Worm (Caenorhabditis elegans) whole organism, L4 larva: ENCODE data around the gene F44A6.5.

Experiments
- F37D6.2 ChIP-seq: sonication (generic microtip); optimal IDR thresholded peaks from 2 replicates; lab custom pipeline; 2016; ENCODE audit warnings: mild to moderate bottlenecking, missing genetic modification characterization, missing compliant biosample characterization
- F49E8.2 ChIP-seq: sonication (generic microtip); optimal IDR thresholded peaks from 2 replicates; lab custom pipeline; 2016; ENCODE audit warnings: missing compliant biosample characterization, mild to moderate bottlenecking, missing genetic modification characterization, borderline replicate concordance
- Y75B8A.6 ChIP-seq: fragments of 200-800 bp; sonication (Bioruptor generic); IDR thresholded peaks from 2 replicates; pipeline ENCODE4 v1.3.6; 2022; ENCODE audit warnings: missing genetic modification reagents, missing genetic modification characterization, missing compliant biosample characterization
- aha-1 ChIP-seq: fragments of 150-350 bp; peaks from one replicate; lab custom pipeline; 2014; ENCODE audit warnings: missing biosample characterization, missing genetic modification characterization
- aly-2 ChIP-seq: sonication (generic microtip); optimal IDR thresholded peaks from 2 replicates; lab custom pipeline; 2018; ENCODE audit warnings: missing biosample characterization, missing genetic modification characterization
- arid-1 ChIP-seq: fragments of 200-800 bp; sonication (Bioruptor generic); conservative IDR thresholded peaks from 2 replicates; pipeline ENCODE4 v1.3.6; 2022; ENCODE audit warnings: missing genetic modification reagents, missing genetic modification characterization, missing compliant biosample characterization
- ceh-20 ChIP-seq: fragments of 200-800 bp; sonication (Bioruptor generic); IDR thresholded peaks from 2 replicates; pipeline ENCODE4 v1.3.6; 2022; ENCODE audit warnings: missing genetic modification reagents, missing genetic modification characterization, missing compliant biosample characterization
- ceh-32 ChIP-seq: sonication (generic microtip); optimal IDR thresholded peaks from 2 replicates; lab custom pipeline; 2016; ENCODE audit warnings: mild to moderate bottlenecking, missing genetic modification characterization, missing compliant biosample characterization; ENCODE audit not compliant: poor library complexity
- ceh-44 ChIP-seq: fragments of 200-800 bp; sonication (Bioruptor generic); IDR thresholded peaks from 2 replicates; pipeline ENCODE4 v1.3.6; 2022; ENCODE audit warnings: missing genetic modification reagents, missing genetic modification characterization, missing compliant biosample characterization
- ceh-62 ChIP-seq: sonication (generic microtip); optimal IDR thresholded peaks from 2 replicates; lab custom pipeline; 2017; ENCODE audit warnings: missing biosample characterization, missing genetic modification characterization
- ces-1 ChIP-seq: fragments of 150-350 bp; sonication (generic microtip); optimal IDR thresholded peaks from 4 replicates; lab custom pipeline; 2014; ENCODE audit warnings: missing biosample characterization, missing genetic modification reagents, missing genetic modification characterization
- daf-19 ChIP-seq: fragments of 200-800 bp; sonication (Bioruptor generic); conservative IDR thresholded peaks from 2 replicates; pipeline ENCODE4 v1.3.6; 2022; ENCODE audit warnings: missing genetic modification characterization, missing compliant biosample characterization
- dmd-9 ChIP-seq: fragments of 200-800 bp; sonication (Bioruptor generic); IDR thresholded peaks from 2 replicates; pipeline ENCODE4 v1.3.6; 2022; ENCODE audit warnings: missing genetic modification reagents, missing genetic modification characterization, missing compliant biosample characterization
- dve-1 ChIP-seq: sonication (generic microtip); optimal IDR thresholded peaks from 2 replicates; lab custom pipeline; 2017; ENCODE audit warnings: antibody characterized with exemption, mild to moderate bottlenecking, missing genetic modification characterization, missing compliant biosample characterization; ENCODE audit not compliant: insufficient read depth
- hlh-11 ChIP-seq: fragments of 200-800 bp; sonication (Bioruptor generic); optimal IDR thresholded peaks from 2 replicates; lab custom pipeline; 2018; ENCODE audit warnings: mild to moderate bottlenecking, missing genetic modification characterization, missing compliant biosample characterization
- hmg-1.1 ChIP-seq: fragments of 200-800 bp; sonication (Bioruptor generic); IDR thresholded peaks from 2 replicates; pipeline ENCODE4 v1.3.6; 2022; ENCODE audit warnings: missing genetic modification reagents, missing genetic modification characterization, missing compliant biosample characterization
- jun-1 ChIP-seq: fragments of 150-350 bp; optimal IDR thresholded peaks from 2 replicates; lab custom pipeline; 2014; ENCODE audit warnings: missing biosample characterization, missing genetic modification reagents, missing genetic modification characterization
- lin-15B ChIP-seq: fragments of 150-350 bp; sonication (generic microtip); optimal IDR thresholded peaks from 3 replicates; lab custom pipeline; 2014; ENCODE audit warnings: missing biosample characterization, missing genetic modification characterization
- lin-38 ChIP-seq: fragments of 200-800 bp; sonication (Bioruptor generic); IDR thresholded peaks from 2 replicates; pipeline ENCODE4 v1.3.6; 2022; ENCODE audit warnings: missing genetic modification reagents, missing genetic modification characterization, missing compliant biosample characterization
- mdl-1 ChIP-seq, 2 experiments: fragments of 150-350 bp in 1 of 2; sonication (generic microtip) in 1 of 2; optimal IDR thresholded peaks; 2 replicates each; lab custom pipeline; 2014 to 2017; ENCODE audit warnings: missing biosample characterization in 2 of 2, missing genetic modification characterization in 2 of 2
- nhr-237 ChIP-seq: sonication (generic microtip); optimal IDR thresholded peaks from 2 replicates; lab custom pipeline; 2017; ENCODE audit warnings: missing biosample characterization, missing genetic modification characterization
- nhr-28 ChIP-seq: fragments of 150-350 bp; optimal IDR thresholded peaks from 2 replicates; lab custom pipeline; 2014; ENCODE audit warnings: missing biosample characterization, missing genetic modification characterization
- nhr-42 ChIP-seq: fragments of 200-800 bp; sonication (Bioruptor generic); IDR thresholded peaks from 2 replicates; pipeline ENCODE4 v1.3.6; 2022; ENCODE audit warnings: missing genetic modification characterization, missing compliant biosample characterization
- nhr-6 ChIP-seq: fragments of 150-350 bp; optimal IDR thresholded peaks from 2 replicates; lab custom pipeline; 2014; ENCODE audit warnings: missing biosample characterization, missing genetic modification characterization
- pqm-1 ChIP-seq: sonication (generic microtip); optimal IDR thresholded peaks from 2 replicates; lab custom pipeline; 2017; ENCODE audit warnings: missing biosample characterization, missing genetic modification characterization
- saeg-2 ChIP-seq: fragments of 200-800 bp; sonication (Bioruptor generic); IDR thresholded peaks from 2 replicates; pipeline ENCODE4 v1.3.6; 2022; ENCODE audit warnings: missing genetic modification reagents, missing genetic modification characterization, missing compliant biosample characterization
- unc-62 ChIP-seq, 3 experiments: fragments of 150-350 bp in 1 of 3; sonication (generic microtip); optimal IDR thresholded peaks in 2 of 3; peaks in 1 of 3; 1 replicate in 1 of 3; 2 replicates in 2 of 3; lab custom pipeline; 2014 to 2017; ENCODE audit warnings: missing biosample characterization in 3 of 3, missing genetic modification characterization in 3 of 3, missing genetic modification reagents in 3 of 3, missing genotype in 1 of 3
- ztf-7 ChIP-seq: fragments of 150-350 bp; optimal IDR thresholded peaks from 2 replicates; lab custom pipeline; 2014; ENCODE audit warnings: missing biosample characterization, missing genetic modification characterization

Gene F44A6.5

ce11 chrX:10168534-10168933 lies 50.2 kb downstream of the F44A6.5 start (continued):
- TF ChIP-seq ceh-44 (GFP tag; lab: Robert Waterston, UW), result no peak
- TF ChIP-seq ztf-7 (tag; lab: Kevin White, UChicago), result no peak
- TF ChIP-seq arid-1 (GFP tag; lab: Robert Waterston, UW), result no peak
- peak in 1 of 2 experiments; percentile 90 for TF ChIP-seq unc-62 (GFP tag; optimal IDR thresholded peaks at IDR 0.05 in 1 of 2; lab: Kevin White, UChicago)
- no peak for TF ChIP-seq unc-62 (tag; optimal IDR thresholded peaks at IDR 0.05; lab: Kevin White, UChicago)
- no peak for TF ChIP-seq nhr-237 (tag; lab: Kevin White, UChicago)
- TF ChIP-seq saeg-2 (GFP tag; lab: Robert Waterston, UW), result no peak
- no peak for TF ChIP-seq ceh-32 (tag; lab: Kevin White, UChicago)
- no peak for TF ChIP-seq F37D6.2
- no peak for TF ChIP-seq nhr-6
- TF ChIP-seq ces-1 (GFP tag; lab: Kevin White, UChicago), result no peak
- TF ChIP-seq dmd-9 (GFP tag; lab: Robert Waterston, UW), result no peak
- TF ChIP-seq hlh-11 (tag; lab: Kevin White, UChicago), result peak; percentile 49
- TF ChIP-seq lin-15B, result no peak
- no peak for TF ChIP-seq mdl-1 (tag; optimal IDR thresholded peaks at IDR 0.05; lab: Kevin White, UChicago)
- TF ChIP-seq aha-1 (tag; lab: Kevin White, UChicago), result peak; percentile 48
- TF ChIP-seq pqm-1, result no peak
- TF ChIP-seq ceh-62 (tag; lab: Kevin White, UChicago), result no peak
- TF ChIP-seq jun-1 (tag; lab: Kevin White, UChicago), result no peak
- no peak for TF ChIP-seq F49E8.2 (tag; lab: Kevin White, UChicago)
- no peak for TF ChIP-seq ceh-20 (GFP tag; lab: Robert Waterston, UW)
- TF ChIP-seq nhr-42, result no peak
- TF ChIP-seq dve-1 (tag; lab: Kevin White, UChicago), result peak; percentile 22
- no peak for TF ChIP-seq daf-19 (GFP tag; lab: Robert Waterston, UW)
- peak; percentile 63 for TF ChIP-seq nhr-28 (tag; lab: Kevin White, UChicago)
- no peak for TF ChIP-seq lin-38 (GFP tag; lab: Robert Waterston, UW)
- TF ChIP-seq hmg-1.1 (GFP tag; lab: Robert Waterston, UW), result no peak
- TF ChIP-seq aly-2, result no peak
- no peak for TF ChIP-seq Y75B8A.6 (GFP tag; lab: Robert Waterston, UW)
